Fruit fly (Drosophila melanogaster): ENCODE data around the gene Ccz1.

DNA sequence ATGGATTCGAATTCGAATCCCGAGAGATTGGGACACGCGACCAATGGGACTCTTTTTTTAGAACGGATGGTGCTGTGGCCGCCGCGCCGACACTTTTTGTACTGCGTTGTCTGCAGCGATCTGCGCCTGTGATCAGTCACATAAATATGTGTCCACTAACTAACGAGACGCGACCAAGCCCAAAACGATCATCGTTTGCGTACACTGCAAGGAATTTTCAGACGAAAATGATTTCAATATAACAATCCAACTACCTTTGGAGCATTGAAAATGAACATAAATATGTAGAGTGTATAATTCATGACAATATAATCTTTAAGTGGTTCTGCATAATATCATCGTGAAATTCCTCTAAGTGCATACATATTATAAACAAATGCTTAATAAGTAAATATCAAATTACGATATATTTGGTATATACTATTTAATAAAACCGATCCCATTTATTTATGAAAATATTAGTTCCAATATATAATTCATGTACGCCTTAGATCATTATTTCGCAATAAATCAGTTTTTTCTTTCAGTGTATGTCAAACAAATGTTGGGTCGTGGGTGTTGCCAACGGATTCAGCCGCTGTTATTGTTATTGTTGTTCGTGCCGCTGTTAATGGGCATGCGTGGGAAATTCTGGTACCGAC is 36.7 kb upstream of the Ccz1 start, which contains the start of gene Eip63F-1:
- TF ChIP-seq CG8478 (optimal IDR thresholded peaks at IDR 0.05) (no peak), CTCF (optimal IDR thresholded peaks at IDR 0.05) (no peak)

Measured in S2 (cell line).